Worm (Caenorhabditis elegans) whole organism, L1 larva: ENCODE results near the gene mdt-19.

Source experiments
- C16A3.4 ChIP-seq: fragments of 150-350 bp; optimal IDR thresholded peaks from 2 replicates; lab custom pipeline; 2014; ENCODE audit warnings: missing biosample characterization, missing genetic modification characterization
- C34B4.2 ChIP-seq: sonication (generic microtip); optimal IDR thresholded peaks from 2 replicates; lab custom pipeline; 2017; ENCODE audit warnings: mild to moderate bottlenecking, missing genetic modification characterization, missing compliant biosample characterization
- Y116A8C.19 ChIP-seq: sonication (generic microtip); optimal IDR thresholded peaks from 2 replicates; lab custom pipeline; 2016; ENCODE audit warnings: missing compliant biosample characterization, missing genetic modification characterization, borderline replicate concordance
- alr-1 ChIP-seq: fragments of 200-800 bp; sonication (Bioruptor generic); optimal IDR thresholded peaks from 2 replicates; lab custom pipeline; 2018; ENCODE audit warnings: borderline replicate concordance, mild to moderate bottlenecking, missing genetic modification characterization, missing compliant biosample characterization
- aly-2 ChIP-seq: fragments of 150-350 bp; optimal IDR thresholded peaks from 2 replicates; lab custom pipeline; 2014; ENCODE audit warnings: missing biosample characterization, missing genetic modification characterization
- blmp-1 ChIP-seq: fragments of 150-350 bp; optimal IDR thresholded peaks from 2 replicates; lab custom pipeline; 2014; ENCODE audit warnings: missing biosample characterization, missing genetic modification characterization
- ceh-8 ChIP-seq: fragments of 200-800 bp; sonication (Bioruptor generic); optimal IDR thresholded peaks from 2 replicates; lab custom pipeline; 2018; ENCODE audit warnings: mild to moderate bottlenecking, missing genetic modification characterization, moderate library complexity, missing compliant biosample characterization
- ceh-82 ChIP-seq, 3 experiments: fragments of 150-350 bp in 1 of 3; sonication (generic microtip) in 2 of 3; optimal IDR thresholded peaks; 2 replicates each; lab custom pipeline; 2014 to 2017; ENCODE audit warnings: missing biosample characterization in 3 of 3, missing genetic modification characterization in 3 of 3
- ceh-88 ChIP-seq: fragments of 200-800 bp; sonication (Bioruptor generic); IDR thresholded peaks from 2 replicates; pipeline ENCODE4 v1.3.6; 2022; ENCODE audit warnings: missing genetic modification characterization, missing compliant biosample characterization
- ceh-90 ChIP-seq: sonication (generic microtip); optimal IDR thresholded peaks from 2 replicates; lab custom pipeline; 2016; ENCODE audit warnings: missing genetic modification characterization, missing compliant biosample characterization
- efl-1 ChIP-seq, 4 experiments: fragments of 150-350 bp; optimal IDR thresholded peaks in 3 of 4; peaks in 1 of 4; 1 replicate in 1 of 4; 2 replicates in 3 of 4; lab custom pipeline; 2014; ENCODE audit warnings: missing biosample characterization in 2 of 4, missing genetic modification characterization in 2 of 4, missing genetic modification reagents in 2 of 4
- elt-3 ChIP-seq, 6 experiments: fragments of 150-350 bp in 1 of 6; sonication (generic microtip); optimal IDR thresholded peaks; 2 replicates each; lab custom pipeline; 2017 to 2018; ENCODE audit warnings: missing biosample characterization in 6 of 6, missing genetic modification characterization in 6 of 6, inconsistent platforms in 1 of 6
- fkh-10 ChIP-seq: sonication (generic microtip); optimal IDR thresholded peaks from 2 replicates; lab custom pipeline; 2017; ENCODE audit warnings: missing biosample characterization, missing genetic modification reagents, missing genetic modification characterization
- fkh-4 ChIP-seq: sonication (generic microtip); optimal IDR thresholded peaks from 2 replicates; lab custom pipeline; 2016; ENCODE audit warnings: missing compliant biosample characterization, missing genetic modification characterization, borderline replicate concordance
- grh-1 ChIP-seq: fragments of 200-800 bp; sonication (Bioruptor generic); IDR thresholded peaks from 2 replicates; pipeline ENCODE4 v1.3.6; 2022; ENCODE audit warnings: missing genetic modification reagents, missing genetic modification characterization, missing compliant biosample characterization
- hpl-2 ChIP-seq: fragments of 150-350 bp; optimal IDR thresholded peaks from 2 replicates; lab custom pipeline; 2014; ENCODE audit warnings: missing biosample characterization, missing genetic modification reagents, missing genetic modification characterization
- jun-1 ChIP-seq: fragments of 150-350 bp; optimal IDR thresholded peaks from 2 replicates; lab custom pipeline; 2014; ENCODE audit warnings: missing biosample characterization, missing genetic modification reagents, missing genetic modification characterization
- lin-14 ChIP-seq: fragments of 200-800 bp; sonication (Bioruptor generic); optimal IDR thresholded peaks from 2 replicates; lab custom pipeline; 2018; ENCODE audit warnings: mild to moderate bottlenecking, missing genetic modification characterization, moderate library complexity, missing compliant biosample characterization
- lin-15B ChIP-seq: fragments of 150-350 bp; sonication (generic microtip); optimal IDR thresholded peaks from 3 replicates; lab custom pipeline; 2014; ENCODE audit warnings: missing biosample characterization, missing genetic modification characterization
- lin-35 ChIP-seq, 2 experiments: fragments of 150-350 bp; optimal IDR thresholded peaks; 2 replicates each; lab custom pipeline; 2014; ENCODE audit warnings: missing biosample characterization in 2 of 2, missing genetic modification characterization in 2 of 2, missing genetic modification reagents in 2 of 2
- lin-39 ChIP-seq: fragments of 150-350 bp; optimal IDR thresholded peaks from 2 replicates; lab custom pipeline; 2014; ENCODE audit warnings: missing biosample characterization, missing genetic modification reagents, missing genetic modification characterization
- lsy-2 ChIP-seq, 2 experiments: fragments of 150-350 bp; optimal IDR thresholded peaks; 2 replicates each; lab custom pipeline; 2014; ENCODE audit warnings: missing biosample characterization in 2 of 2, missing genetic modification characterization in 2 of 2
- mab-9 ChIP-seq: fragments of 200-800 bp; sonication (Bioruptor generic); IDR thresholded peaks from 2 replicates; pipeline ENCODE4 v1.3.6; 2022; ENCODE audit warnings: missing genetic modification reagents, missing genetic modification characterization, missing compliant biosample characterization
- mdl-1 ChIP-seq, 2 experiments: fragments of 150-350 bp; optimal IDR thresholded peaks; 2 replicates each; lab custom pipeline; 2014 to 2017; ENCODE audit warnings: missing biosample characterization in 2 of 2, missing genetic modification characterization in 2 of 2, inconsistent platforms in 1 of 2
- mep-1 ChIP-seq: fragments of 150-350 bp; optimal IDR thresholded peaks from 2 replicates; lab custom pipeline; 2014; ENCODE audit warnings: missing biosample characterization, missing genetic modification characterization
- nhr-19 ChIP-seq: fragments of 200-800 bp; sonication (Bioruptor generic); conservative IDR thresholded peaks from 2 replicates; pipeline ENCODE4 v1.3.6; 2022; ENCODE audit warnings: missing genetic modification characterization, missing compliant biosample characterization
- nhr-237 ChIP-seq: fragments of 150-350 bp; optimal IDR thresholded peaks from 2 replicates; lab custom pipeline; 2014; ENCODE audit warnings: missing biosample characterization, missing genetic modification characterization
- nhr-71 ChIP-seq: sonication (generic microtip); optimal IDR thresholded peaks from 2 replicates; lab custom pipeline; 2016; ENCODE audit warnings: mild to moderate bottlenecking, missing genetic modification characterization, moderate library complexity, missing compliant biosample characterization
- nhr-85 ChIP-seq: sonication (generic microtip); peaks from one replicate; lab custom pipeline; 2016; ENCODE audit warnings: missing genetic modification characterization, inconsistent platforms, missing compliant biosample characterization
- nhr-90 ChIP-seq: sonication (generic microtip); optimal IDR thresholded peaks from 2 replicates; lab custom pipeline; 2016; ENCODE audit warnings: mild to moderate bottlenecking, missing genetic modification characterization, missing compliant biosample characterization; ENCODE audit not compliant: poor library complexity
- pqm-1 ChIP-seq: sonication (generic microtip); optimal IDR thresholded peaks from 3 replicates; lab custom pipeline; 2017; ENCODE audit warnings: missing biosample characterization, missing genetic modification characterization
- rnt-1 ChIP-seq: sonication (generic microtip); optimal IDR thresholded peaks from 2 replicates; lab custom pipeline; 2016; ENCODE audit warnings: mild to moderate bottlenecking, missing genetic modification characterization, moderate library complexity, missing compliant biosample characterization
- skn-1 ChIP-seq: fragments of 150-350 bp; optimal IDR thresholded peaks from 2 replicates; lab custom pipeline; 2014; ENCODE audit warnings: missing biosample characterization, missing genetic modification characterization
- snpc-4 ChIP-seq: fragments of 150-350 bp; optimal IDR thresholded peaks from 2 replicates; lab custom pipeline; 2014; ENCODE audit warnings: missing biosample characterization, missing genetic modification characterization
- snu-23 ChIP-seq: sonication (generic microtip); optimal IDR thresholded peaks from 2 replicates; lab custom pipeline; 2016; ENCODE audit warnings: missing genetic modification characterization, missing compliant biosample characterization
- sptf-1 ChIP-seq: fragments of 150-350 bp; optimal IDR thresholded peaks from 2 replicates; lab custom pipeline; 2014; ENCODE audit warnings: missing biosample characterization, missing genetic modification characterization
- tbx-2 ChIP-seq: sonication (generic microtip); optimal IDR thresholded peaks from 2 replicates; lab custom pipeline; 2016; ENCODE audit warnings: missing genetic modification characterization, missing compliant biosample characterization
- unc-62 ChIP-seq: fragments of 150-350 bp; optimal IDR thresholded peaks from 2 replicates; lab custom pipeline; 2014; ENCODE audit warnings: missing biosample characterization, missing genetic modification reagents, missing genetic modification characterization
- zip-4 ChIP-seq: fragments of 200-800 bp; sonication (Bioruptor generic); optimal IDR thresholded peaks from 2 replicates; lab custom pipeline; 2018; ENCODE audit warnings: mild to moderate bottlenecking, missing genetic modification characterization, moderate library complexity, missing compliant biosample characterization
- ztf-11 ChIP-seq, 2 experiments: sonication (generic microtip); optimal IDR thresholded peaks; 2 replicates each; lab custom pipeline; 2016 to 2017; ENCODE audit warnings: missing genetic modification characterization in 2 of 2, missing biosample characterization in 1 of 2, missing compliant biosample characterization in 1 of 2

Gene mdt-19

ce11 chrIII:2647194-2647925 is 49.5 kb downstream of the mdt-19 start:
- TF ChIP-seq lin-14 (peak; percentile 39), elt-3 (tag; optimal IDR thresholded peaks at IDR 0.05; lab: Kevin White, UChicago) (peak in 4 of 6 experiments; percentile 40 to 65 (median 44)), lsy-2 (tag; optimal IDR thresholded peaks at IDR 0.05; lab: Kevin White, UChicago) (peak in 1 of 2 experiments; percentile 18), blmp-1 (tag; lab: Kevin White, UChicago) (peak; percentile 73), ceh-82 (tag; optimal IDR thresholded peaks at IDR 0.05; lab: Kevin White, UChicago) (no peak), lin-39 (tag; lab: Kevin White, UChicago) (no peak), rnt-1 (tag; lab: Kevin White, UChicago) (peak; percentile 28), nhr-85 (tag; lab: Kevin White, UChicago) (peak; percentile 47), nhr-19 (no peak)

ce11 chrIII:2651519-2651918 is 53.7 kb downstream of the mdt-19 start:
- TF ChIP-seq grh-1 (GFP tag; lab: Robert Waterston, UW) (0 out of 2 replicates have a peak, but pooled peaks have one; percentile 20), C34B4.2 (no peak), nhr-237 (no peak), nhr-71 (tag; lab: Kevin White, UChicago) (peak; percentile 7), mep-1 (tag; lab: Kevin White, UChicago) (peak; percentile 18), jun-1 (no peak), ceh-90 (no peak), tbx-2 (tag; lab: Kevin White, UChicago) (no peak), lin-35 (GFP tag; optimal IDR thresholded peaks at IDR 0.05; lab: Kevin White, UChicago) (no peak), skn-1 (tag; lab: Kevin White, UChicago) (no peak), sptf-1 (no peak), mdl-1 (tag; optimal IDR thresholded peaks at IDR 0.05; lab: Kevin White, UChicago) (no peak), mab-9 (GFP tag; lab: Robert Waterston, UW) (no peak), fkh-4 (tag; lab: Kevin White, UChicago) (no peak), alr-1 (tag; lab: Kevin White, UChicago) (no peak), pqm-1 (no peak), C16A3.4 (tag; lab: Kevin White, UChicago) (no peak), blmp-1 (tag; lab: Kevin White, UChicago) (peak; percentile 47), lin-15B (tag; lab: Kevin White, UChicago) (no peak), nhr-90 (tag; lab: Kevin White, UChicago) (peak; percentile 31), snu-23 (GFP tag; lab: Kevin White, UChicago) (peak; percentile 19), ceh-88 (GFP tag; lab: Robert Waterston, UW) (no peak), zip-4 (GFP tag; lab: Kevin White, UChicago) (no peak), efl-1 (optimal IDR thresholded peaks at IDR 0.05; lab: Kevin White, UChicago) (no peak), efl-1 (GFP tag; optimal IDR thresholded peaks at IDR 0.05 in 1 of 2; lab: Kevin White, UChicago) (no peak), hpl-2 (GFP tag; lab: Kevin White, UChicago) (no peak), ztf-11 (tag; optimal IDR thresholded peaks at IDR 0.05; lab: Kevin White, UChicago) (no peak), fkh-10 (GFP tag; lab: Kevin White, UChicago) (no peak), aly-2 (no peak), snpc-4 (no peak), ceh-82 (tag; optimal IDR thresholded peaks at IDR 0.05; lab: Kevin White, UChicago) (no peak), Y116A8C.19 (tag; lab: Kevin White, UChicago) (no peak), lin-14 (peak; percentile 71), unc-62 (GFP tag; lab: Kevin White, UChicago) (no peak), rnt-1 (tag; lab: Kevin White, UChicago) (no peak), ceh-8 (GFP tag; lab: Kevin White, UChicago) (no peak), nhr-85 (tag; lab: Kevin White, UChicago) (peak; percentile 89)
